Worm (Caenorhabditis elegans) whole organism, late embryonic: Measurements from ENCODE around the gene ZK856.7.

Experiments
- C08G9.2 ChIP-seq: sonication (generic microtip); optimal IDR thresholded peaks from 2 replicates; lab custom pipeline; 2016; ENCODE audit warnings: mild to moderate bottlenecking, missing genetic modification characterization, moderate library complexity, missing compliant biosample characterization
- Y22D7AL.16 ChIP-seq: sonication (generic microtip); optimal IDR thresholded peaks from 2 replicates; lab custom pipeline; 2016; ENCODE audit warnings: missing genetic modification characterization, missing compliant biosample characterization
- ceh-14 ChIP-seq: sonication (generic microtip); optimal IDR thresholded peaks from 2 replicates; lab custom pipeline; 2016; ENCODE audit warnings: missing genotype, missing genetic modification characterization, missing compliant biosample characterization
- ceh-18 ChIP-seq: sonication (generic microtip); optimal IDR thresholded peaks from 2 replicates; lab custom pipeline; 2016; ENCODE audit warnings: missing genetic modification characterization, missing compliant biosample characterization
- ceh-2 ChIP-seq: sonication (generic microtip); optimal IDR thresholded peaks from 2 replicates; lab custom pipeline; 2016; ENCODE audit warnings: missing genotype, missing genetic modification characterization, missing compliant biosample characterization
- ceh-22 ChIP-seq: sonication (generic microtip); optimal IDR thresholded peaks from 2 replicates; lab custom pipeline; 2017; ENCODE audit warnings: missing biosample characterization, missing genetic modification characterization
- ceh-24 ChIP-seq: sonication (generic microtip); optimal IDR thresholded peaks from 2 replicates; lab custom pipeline; 2016; ENCODE audit warnings: mild to moderate bottlenecking, missing genetic modification characterization, missing compliant biosample characterization
- ceh-45 ChIP-seq: fragments of 200-800 bp; sonication (Bioruptor generic); IDR thresholded peaks from 2 replicates; pipeline ENCODE4 v1.3.6; 2022; ENCODE audit warnings: missing genetic modification reagents, missing genetic modification characterization, missing compliant biosample characterization
- ceh-48 ChIP-seq: sonication (generic microtip); optimal IDR thresholded peaks from 2 replicates; lab custom pipeline; 2016; ENCODE audit warnings: missing genetic modification characterization, inconsistent platforms, missing compliant biosample characterization
- che-1 ChIP-seq: sonication (generic microtip); optimal IDR thresholded peaks from 2 replicates; lab custom pipeline; 2016; ENCODE audit warnings: mild to moderate bottlenecking, missing genetic modification characterization, missing compliant biosample characterization
- dmd-4 ChIP-seq: sonication (generic microtip); optimal IDR thresholded peaks from 2 replicates; lab custom pipeline; 2016; ENCODE audit warnings: borderline replicate concordance, missing genetic modification characterization, missing compliant biosample characterization
- dve-1 ChIP-seq: sonication (generic microtip); optimal IDR thresholded peaks from 2 replicates; lab custom pipeline; 2017; ENCODE audit warnings: antibody characterized with exemption, mild to moderate bottlenecking, missing genetic modification characterization, missing compliant biosample characterization
- elt-2 ChIP-seq: sonication (generic microtip); optimal IDR thresholded peaks from 2 replicates; lab custom pipeline; 2016; ENCODE audit warnings: missing genetic modification reagents, missing genetic modification characterization, missing compliant biosample characterization
- eyg-1 ChIP-seq: sonication (generic microtip); optimal IDR thresholded peaks from 2 replicates; lab custom pipeline; 2016; ENCODE audit warnings: missing genotype, missing genetic modification characterization, missing compliant biosample characterization
- fkh-10 ChIP-seq: fragments of 150-350 bp; optimal IDR thresholded peaks from 2 replicates; lab custom pipeline; 2014; ENCODE audit warnings: missing biosample characterization, missing genetic modification reagents, missing genetic modification characterization
- fkh-6 ChIP-seq: sonication (generic microtip); optimal IDR thresholded peaks from 2 replicates; lab custom pipeline; 2016; ENCODE audit warnings: missing genetic modification characterization, missing compliant biosample characterization
- hlh-6 ChIP-seq: sonication (generic microtip); optimal IDR thresholded peaks from 2 replicates; lab custom pipeline; 2016; ENCODE audit warnings: missing genotype, missing genetic modification characterization, missing compliant biosample characterization
- lin-11 ChIP-seq: fragments of 200-800 bp; sonication (Bioruptor generic); optimal IDR thresholded peaks from 2 replicates; lab custom pipeline; 2018; ENCODE audit warnings: mild to moderate bottlenecking, missing genetic modification characterization, missing compliant biosample characterization
- nhr-232 ChIP-seq: sonication (generic microtip); optimal IDR thresholded peaks from 2 replicates; lab custom pipeline; 2016; ENCODE audit warnings: missing genetic modification characterization, missing compliant biosample characterization
- npax-4 ChIP-seq: sonication (generic microtip); optimal IDR thresholded peaks from 2 replicates; lab custom pipeline; 2016; ENCODE audit warnings: missing genetic modification characterization, missing compliant biosample characterization
- pat-9 ChIP-seq: fragments of 200-800 bp; sonication (Bioruptor generic); optimal IDR thresholded peaks from 2 replicates; lab custom pipeline; 2018; ENCODE audit warnings: mild to moderate bottlenecking, missing genetic modification characterization, moderate library complexity, missing compliant biosample characterization
- pha-2 ChIP-seq: sonication (generic microtip); optimal IDR thresholded peaks from 2 replicates; lab custom pipeline; 2017; ENCODE audit warnings: mild to moderate bottlenecking, missing genetic modification characterization, missing compliant biosample characterization
- pha-4 ChIP-seq: fragments of 150-350 bp; optimal IDR thresholded peaks from 2 replicates; lab custom pipeline; 2018; ENCODE audit warnings: missing biosample characterization, missing genetic modification reagents, missing genetic modification characterization
- pqm-1 ChIP-seq: sonication (generic microtip); optimal IDR thresholded peaks from 2 replicates; lab custom pipeline; 2016; ENCODE audit warnings: missing genetic modification characterization, missing compliant biosample characterization
- pros-1 ChIP-seq: fragments of 150-350 bp; optimal IDR thresholded peaks from 2 replicates; lab custom pipeline; 2014; ENCODE audit warnings: missing biosample characterization, missing genetic modification reagents, missing genetic modification characterization
- ref-2 ChIP-seq: sonication (generic microtip); optimal IDR thresholded peaks from 2 replicates; lab custom pipeline; 2016; ENCODE audit warnings: missing genetic modification characterization, missing compliant biosample characterization
- sdc-2 ChIP-seq: sonication (generic microtip); optimal IDR thresholded peaks from 2 replicates; lab custom pipeline; 2016; ENCODE audit warnings: missing genotype, missing genetic modification characterization, missing compliant biosample characterization
- sox-4 ChIP-seq: sonication (generic microtip); optimal IDR thresholded peaks from 2 replicates; lab custom pipeline; 2017; ENCODE audit warnings: mild to moderate bottlenecking, missing genetic modification characterization, inconsistent platforms, missing compliant biosample characterization
- syd-9 ChIP-seq: sonication (generic microtip); optimal IDR thresholded peaks from 2 replicates; lab custom pipeline; 2016; ENCODE audit warnings: mild to moderate bottlenecking, missing genetic modification characterization, moderate library complexity, missing compliant biosample characterization
- tbx-2 ChIP-seq: sonication (generic microtip); optimal IDR thresholded peaks from 2 replicates; lab custom pipeline; 2016; ENCODE audit warnings: missing genetic modification characterization, missing compliant biosample characterization
- tbx-7 ChIP-seq: sonication (generic microtip); optimal IDR thresholded peaks from 2 replicates; lab custom pipeline; 2016; ENCODE audit warnings: missing genotype, missing genetic modification characterization, missing compliant biosample characterization
- unc-3 ChIP-seq, 2 experiments: fragments of 200-800 bp in 1 of 2; sonication (Bioruptor generic) in 1 of 2; sonication (generic microtip) in 1 of 2; conservative IDR thresholded peaks in 1 of 2; optimal IDR thresholded peaks in 1 of 2; 2 replicates each; pipeline versions ENCODE4 v1.3.6 to Lab custom; 2016 to 2022; ENCODE audit warnings: missing compliant biosample characterization in 2 of 2, missing genetic modification characterization in 2 of 2, missing genetic modification reagents in 1 of 2
- ztf-16 ChIP-seq: sonication (generic microtip); optimal IDR thresholded peaks from 2 replicates; lab custom pipeline; 2017; ENCODE audit warnings: missing genetic modification characterization, missing compliant biosample characterization

The ZK856.7 gene

DNA sequence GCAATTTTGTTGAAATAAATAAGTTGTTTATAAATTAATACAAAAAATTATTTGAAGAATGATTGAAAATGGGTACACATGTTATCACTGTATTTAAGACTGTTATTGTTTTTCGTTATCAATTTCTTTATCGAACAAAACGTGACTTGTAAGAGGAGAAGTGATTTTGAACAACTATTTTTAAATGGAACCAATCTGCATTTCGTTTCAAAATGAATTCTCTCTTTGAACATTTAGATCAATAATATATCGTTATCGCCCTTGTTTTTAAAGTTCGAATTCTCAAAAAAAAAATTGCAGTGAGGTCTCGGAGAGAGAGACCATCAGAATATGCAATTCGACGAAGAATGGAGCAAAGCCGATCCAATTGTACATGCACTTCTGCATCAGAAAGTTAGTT, 22.7 kb upstream of the ZK856.7 start, which contains the start of gene cul-5:
Gene cul-5, plus strand, starts transcription at position 301 of the 400 bp plus-strand sequence.
- TF ChIP-seq pqm-1 (tag; lab: Kevin White, UChicago), result no peak
- TF ChIP-seq pha-4, result no peak
- peak; percentile 11 for TF ChIP-seq elt-2

DNA sequence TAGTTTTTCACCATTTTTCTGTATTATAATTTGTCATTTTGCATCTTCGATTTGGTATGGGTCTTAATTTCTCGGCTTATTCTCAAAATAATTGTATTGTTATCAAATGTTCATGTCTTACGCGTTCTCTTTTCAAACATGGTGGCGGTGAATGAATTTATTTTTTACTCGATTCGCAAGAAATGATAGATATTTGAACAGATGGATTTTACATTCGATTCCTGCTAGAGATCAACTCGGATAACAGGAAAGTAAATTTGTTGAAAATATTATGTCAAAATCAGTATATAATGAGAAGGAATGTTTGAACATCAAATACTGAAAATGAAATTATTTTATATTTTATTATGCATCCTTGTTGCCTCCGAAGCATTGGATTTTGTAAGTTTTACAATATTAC, 18.9 kb upstream of the ZK856.7 start, which contains the start of gene ZK856.4:
Gene ZK856.4, plus strand, starts transcription at position 301 of the 400 bp plus-strand sequence.
- TF ChIP-seq dve-1 (tag; lab: Kevin White, UChicago) (no peak), syd-9 (no peak), fkh-10 (no peak), che-1 (no peak), ceh-24 (tag; lab: Kevin White, UChicago) (no peak), pat-9 (no peak), fkh-6 (tag; lab: Kevin White, UChicago) (no peak), eyg-1 (tag; lab: Kevin White, UChicago) (no peak), sox-4 (no peak)

DNA sequence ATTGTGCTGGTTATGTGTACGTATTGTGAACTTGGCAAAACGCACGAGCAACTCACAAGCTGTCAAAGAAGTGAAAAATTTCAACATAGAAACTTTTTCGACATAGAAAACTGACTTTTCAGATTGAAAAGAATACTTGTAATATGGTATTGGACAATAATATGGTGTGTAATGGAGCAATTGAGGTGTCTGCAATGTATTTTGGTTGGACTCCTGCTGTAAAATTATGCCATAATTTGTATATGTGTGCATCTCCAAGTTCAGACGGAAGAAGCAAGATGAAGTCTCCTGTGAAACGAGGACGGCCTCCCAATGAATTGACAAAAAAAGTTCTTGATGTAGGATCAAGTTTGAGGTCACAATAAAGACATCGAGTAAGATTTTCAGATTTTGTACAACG, 18.1 kb upstream of the ZK856.7 start:
- no peak for TF ChIP-seq hlh-6 (tag; lab: Kevin White, UChicago)
- TF ChIP-seq pha-2 (tag; lab: Kevin White, UChicago), result no peak
- TF ChIP-seq nhr-232 (tag; lab: Kevin White, UChicago), result no peak
- no peak for TF ChIP-seq ceh-14 (tag; lab: Kevin White, UChicago)
- no peak for TF ChIP-seq ceh-45 (GFP tag; lab: Robert Waterston, UW)
- no peak for TF ChIP-seq sdc-2
- no peak for TF ChIP-seq lin-11
- no peak for TF ChIP-seq ceh-48 (tag; lab: Kevin White, UChicago)
- TF ChIP-seq unc-3 (GFP tag; conservative IDR thresholded peaks at IDR 0.05; lab: Robert Waterston, UW), result no peak
- TF ChIP-seq unc-3 (tag; optimal IDR thresholded peaks at IDR 0.05; lab: Kevin White, UChicago), result no peak
- TF ChIP-seq dmd-4, result no peak

DNA sequence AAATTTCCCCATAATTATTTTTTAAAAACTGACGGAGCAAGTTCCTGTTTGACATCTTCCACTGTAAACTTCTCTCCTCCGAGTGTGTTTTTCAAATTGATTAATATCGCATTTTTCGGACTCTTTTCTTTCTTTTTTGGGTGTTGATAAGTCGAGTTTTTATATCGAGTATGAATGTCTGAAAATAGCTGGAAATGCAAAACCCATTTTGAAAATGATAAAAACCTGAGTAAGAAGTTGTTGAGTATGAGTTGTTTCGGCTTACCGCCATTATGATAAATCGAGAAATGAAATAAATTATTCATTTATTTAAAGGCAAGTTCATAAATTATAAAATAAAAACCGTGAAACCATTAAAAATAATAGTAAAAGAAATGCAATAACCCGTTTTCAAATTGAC, 16.2 kb upstream of the ZK856.7 start, which contains the start of gene ZK856.18:
Gene ZK856.18, minus strand, starts transcription at position 289 of the 400 bp plus-strand sequence.
- TF ChIP-seq hlh-6 (tag; lab: Kevin White, UChicago) (no peak), ref-2 (tag; lab: Kevin White, UChicago) (no peak), tbx-7 (tag; lab: Kevin White, UChicago) (no peak), C08G9.2 (tag; lab: Kevin White, UChicago) (no peak), pha-2 (tag; lab: Kevin White, UChicago) (no peak), npax-4 (tag; lab: Kevin White, UChicago) (no peak), ceh-45 (GFP tag; lab: Robert Waterston, UW) (no peak), ceh-18 (no peak), sox-4 (no peak), ceh-22 (tag; lab: Kevin White, UChicago) (no peak), pros-1 (tag; lab: Kevin White, UChicago) (no peak), ztf-16 (tag; lab: Kevin White, UChicago) (no peak), ceh-2 (tag; lab: Kevin White, UChicago) (no peak), tbx-2 (no peak), Y22D7AL.16 (tag; lab: Kevin White, UChicago) (no peak), dve-1 (tag; lab: Kevin White, UChicago) (no peak)

DNA sequence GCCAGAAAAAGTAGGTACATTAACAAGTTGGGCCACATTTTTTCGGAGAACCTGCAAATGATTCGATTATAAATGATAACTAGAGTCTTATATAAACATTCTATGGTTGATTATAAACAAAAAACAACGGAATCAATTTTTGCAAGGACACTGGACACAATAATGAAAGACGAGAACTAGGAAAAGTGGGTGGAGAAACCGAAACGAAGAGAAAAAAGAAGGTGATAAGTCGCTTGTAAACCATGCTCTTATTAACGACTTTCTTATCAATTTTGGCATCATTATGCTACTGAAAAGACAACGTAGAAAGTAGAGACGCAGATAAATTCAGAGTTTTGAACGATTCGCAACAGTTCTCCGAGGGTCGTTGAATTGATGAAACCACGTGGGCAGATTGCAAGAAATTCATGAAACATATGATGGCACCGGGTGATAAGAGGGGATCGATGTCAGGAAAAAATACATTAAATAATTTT, 11.8 kb upstream of the ZK856.7 start, which contains the start of gene ZK856.5:
Gene ZK856.5, minus strand, starts transcription at position 51 of the 476 bp plus-strand sequence.
- TF ChIP-seq che-1, result no peak
- TF ChIP-seq elt-2, result peak; percentile 44
- TF ChIP-seq, all 69 proteins: peak for 1
